Worm (Caenorhabditis elegans) whole organism, mixed stage, embryonic: ENCODE results near the gene sup-35.

ENCODE experiments used
- M03D4.4 ChIP-seq: sonication (generic microtip); optimal IDR thresholded peaks from 2 replicates; lab custom pipeline; 2017; ENCODE audit warnings: mild to moderate bottlenecking, missing genetic modification characterization, missing compliant biosample characterization
- bed-3 ChIP-seq: fragments of 200-800 bp; sonication (Bioruptor generic); optimal IDR thresholded peaks from 3 replicates; lab custom pipeline; 2018; ENCODE audit warnings: mild to moderate bottlenecking, missing genetic modification characterization, moderate library complexity, missing compliant biosample characterization
- blmp-1 ChIP-seq: fragments of 150-350 bp; optimal IDR thresholded peaks from 2 replicates; lab custom pipeline; 2014; ENCODE audit warnings: missing biosample characterization, missing genetic modification characterization
- ceh-39 ChIP-seq: fragments of 150-350 bp; optimal IDR thresholded peaks from 2 replicates; lab custom pipeline; 2014; ENCODE audit warnings: missing biosample characterization, missing genetic modification characterization
- ceh-43 ChIP-seq: fragments of 200-800 bp; sonication (Bioruptor generic); optimal IDR thresholded peaks from 2 replicates; lab custom pipeline; 2018; ENCODE audit warnings: mild to moderate bottlenecking, missing genetic modification characterization, moderate library complexity, missing compliant biosample characterization
- ceh-83 ChIP-seq: fragments of 200-800 bp; sonication (Bioruptor generic); optimal IDR thresholded peaks from 2 replicates; lab custom pipeline; 2018; ENCODE audit warnings: mild to moderate bottlenecking, missing genetic modification characterization, missing compliant biosample characterization
- ces-1 ChIP-seq: fragments of 150-350 bp; optimal IDR thresholded peaks from 2 replicates; lab custom pipeline; 2014; ENCODE audit warnings: missing biosample characterization, missing genetic modification reagents, missing genetic modification characterization
- cnd-1 ChIP-seq: fragments of 200-800 bp; sonication (Bioruptor generic); optimal IDR thresholded peaks from 2 replicates; lab custom pipeline; 2018; ENCODE audit warnings: mild to moderate bottlenecking, missing genetic modification characterization, missing compliant biosample characterization
- drap-1 ChIP-seq: fragments of 200-800 bp; sonication (Bioruptor generic); optimal IDR thresholded peaks from 3 replicates; lab custom pipeline; 2018; ENCODE audit warnings: mild to moderate bottlenecking, missing genetic modification characterization, missing compliant biosample characterization
- elt-1 ChIP-seq: sonication (generic microtip); optimal IDR thresholded peaks from 2 replicates; lab custom pipeline; 2017; ENCODE audit warnings: missing genetic modification characterization, mild to moderate bottlenecking, missing compliant biosample characterization, antibody characterized with exemption, moderate library complexity, borderline replicate concordance; ENCODE audit not compliant: insufficient read depth
- elt-3 ChIP-seq: fragments of 150-350 bp; optimal IDR thresholded peaks from 2 replicates; lab custom pipeline; 2014; ENCODE audit warnings: missing biosample characterization, missing genetic modification characterization
- flh-1 ChIP-seq: fragments of 200-800 bp; sonication (Bioruptor generic); optimal IDR thresholded peaks from 2 replicates; lab custom pipeline; 2018; ENCODE audit warnings: mild to moderate bottlenecking, missing genetic modification characterization, moderate library complexity, missing compliant biosample characterization
- ham-2 ChIP-seq: fragments of 200-800 bp; sonication (Bioruptor generic); optimal IDR thresholded peaks from 2 replicates; lab custom pipeline; 2018; ENCODE audit warnings: mild to moderate bottlenecking, missing genetic modification characterization, missing compliant biosample characterization
- hlh-1 ChIP-seq: fragments of 150-350 bp; optimal IDR thresholded peaks from 2 replicates; lab custom pipeline; 2014; ENCODE audit warnings: missing biosample characterization, missing genetic modification reagents, missing genetic modification characterization
- lin-13 ChIP-seq: fragments of 150-350 bp; optimal IDR thresholded peaks from 2 replicates; lab custom pipeline; 2014; ENCODE audit warnings: missing biosample characterization, missing genetic modification characterization
- lin-32 ChIP-seq: fragments of 200-800 bp; sonication (Bioruptor generic); optimal IDR thresholded peaks from 2 replicates; lab custom pipeline; 2018; ENCODE audit warnings: mild to moderate bottlenecking, missing genetic modification characterization, missing compliant biosample characterization
- lsy-2 ChIP-seq: fragments of 150-350 bp; optimal IDR thresholded peaks from 2 replicates; lab custom pipeline; 2014; ENCODE audit warnings: missing biosample characterization, missing genetic modification characterization
- mab-5 ChIP-seq: fragments of 150-350 bp; optimal IDR thresholded peaks from 2 replicates; lab custom pipeline; 2014; ENCODE audit warnings: missing biosample characterization, missing genetic modification characterization
- mep-1 ChIP-seq: fragments of 150-350 bp; optimal IDR thresholded peaks from 2 replicates; lab custom pipeline; 2017; ENCODE audit warnings: missing biosample characterization, missing genetic modification reagents, missing genetic modification characterization, inconsistent platforms
- mls-2 ChIP-seq: sonication (generic microtip); optimal IDR thresholded peaks from 2 replicates; lab custom pipeline; 2016; ENCODE audit warnings: mild to moderate bottlenecking, missing genetic modification characterization, moderate library complexity, missing compliant biosample characterization
- nhr-12 ChIP-seq: fragments of 150-350 bp; optimal IDR thresholded peaks from 2 replicates; lab custom pipeline; 2014; ENCODE audit warnings: missing biosample characterization, missing genetic modification characterization
- nhr-2 ChIP-seq: fragments of 150-350 bp; optimal IDR thresholded peaks from 2 replicates; lab custom pipeline; 2014; ENCODE audit warnings: missing biosample characterization, missing genetic modification characterization
- nhr-237 ChIP-seq: fragments of 150-350 bp; optimal IDR thresholded peaks from 2 replicates; lab custom pipeline; 2014; ENCODE audit warnings: missing biosample characterization, missing genetic modification characterization
- nhr-28 ChIP-seq: fragments of 150-350 bp; optimal IDR thresholded peaks from 2 replicates; lab custom pipeline; 2014; ENCODE audit warnings: missing biosample characterization, missing genetic modification characterization
- nhr-76 ChIP-seq: sonication (generic microtip); optimal IDR thresholded peaks from 2 replicates; lab custom pipeline; 2017; ENCODE audit warnings: missing biosample characterization, missing genetic modification characterization
- pha-4 ChIP-seq: fragments of 150-350 bp; optimal IDR thresholded peaks from 2 replicates; lab custom pipeline; 2018; ENCODE audit warnings: missing biosample characterization, missing genetic modification reagents, missing genetic modification characterization
- sem-2 ChIP-seq: fragments of 200-800 bp; sonication (Bioruptor generic); optimal IDR thresholded peaks from 2 replicates; lab custom pipeline; 2018; ENCODE audit warnings: mild to moderate bottlenecking, missing genetic modification characterization, missing compliant biosample characterization
- snpc-4 ChIP-seq: fragments of 150-350 bp; optimal IDR thresholded peaks from 2 replicates; lab custom pipeline; 2014; ENCODE audit warnings: missing biosample characterization, missing genetic modification characterization
- sptf-1 ChIP-seq: sonication (generic microtip); optimal IDR thresholded peaks from 2 replicates; lab custom pipeline; 2017; ENCODE audit warnings: mild to moderate bottlenecking, missing genetic modification characterization, moderate library complexity, missing compliant biosample characterization
- tbx-8 ChIP-seq: fragments of 200-800 bp; sonication (Bioruptor generic); optimal IDR thresholded peaks from 2 replicates; lab custom pipeline; 2018; ENCODE audit warnings: mild to moderate bottlenecking, missing genetic modification characterization, moderate library complexity, missing compliant biosample characterization
- unc-120 ChIP-seq: sonication (generic microtip); optimal IDR thresholded peaks from 2 replicates; lab custom pipeline; 2017; ENCODE audit warnings: missing genetic modification characterization, missing compliant biosample characterization; ENCODE audit not compliant: poor library complexity, severe bottlenecking
- unc-39 ChIP-seq: fragments of 150-350 bp; optimal IDR thresholded peaks from 2 replicates; lab custom pipeline; 2014; ENCODE audit warnings: missing biosample characterization, missing genetic modification characterization
- unc-62 ChIP-seq: fragments of 150-350 bp; optimal IDR thresholded peaks from 2 replicates; lab custom pipeline; 2014; ENCODE audit warnings: missing biosample characterization, missing genetic modification reagents, missing genetic modification characterization
- zip-8 ChIP-seq: fragments of 150-350 bp; optimal IDR thresholded peaks from 2 replicates; lab custom pipeline; 2014; ENCODE audit warnings: missing biosample characterization, missing genetic modification characterization
- ztf-11 ChIP-seq: fragments of 150-350 bp; optimal IDR thresholded peaks from 2 replicates; lab custom pipeline; 2014; ENCODE audit warnings: missing biosample characterization, missing genetic modification characterization

sup-35 gene

ce11 chrIII:11119176-11119853 is at the start of gene sup-35, which contains the start of gene Y48A6C.4:
Gene sup-35, minus strand, starts transcription at chrIII:11119226.
Gene Y48A6C.4, plus strand, starts transcription at chrIII:11119803.
- TF ChIP-seq sptf-1 (tag; lab: Kevin White, UChicago) (peak; percentile 75), hlh-1 (tag; lab: Kevin White, UChicago) (peak; percentile 11), nhr-2 (tag; lab: Kevin White, UChicago) (no peak), nhr-237 (tag; lab: Kevin White, UChicago) (peak; percentile 87), unc-120 (peak; percentile 59), ceh-43 (GFP tag; lab: Kevin White, UChicago) (peak; percentile 40), zip-8 (tag; lab: Kevin White, UChicago) (no peak), M03D4.4 (no peak), elt-3 (tag; lab: Kevin White, UChicago) (peak; percentile 12), ceh-39 (peak; percentile 82), drap-1 (GFP tag; lab: Kevin White, UChicago) (peak; percentile 40), pha-4 (no peak), mep-1 (tag; lab: Kevin White, UChicago) (peak; percentile 89), lin-32 (GFP tag; lab: Kevin White, UChicago) (peak; percentile 29), cnd-1 (tag; lab: Kevin White, UChicago) (peak; percentile 26), lsy-2 (tag; lab: Kevin White, UChicago) (peak; percentile 38), mab-5 (tag; lab: Kevin White, UChicago) (no peak), blmp-1 (tag; lab: Kevin White, UChicago) (no peak), ztf-11 (tag; lab: Kevin White, UChicago) (no peak), nhr-76 (tag; lab: Kevin White, UChicago) (no peak), flh-1 (no peak), elt-1 (no peak), snpc-4 (no peak), tbx-8 (GFP tag; lab: Kevin White, UChicago) (peak; percentile 35), nhr-28 (tag; lab: Kevin White, UChicago) (no peak), mls-2 (tag; lab: Kevin White, UChicago) (peak; percentile 66), nhr-12 (no peak), bed-3 (GFP tag; lab: Kevin White, UChicago) (peak; percentile 39), ces-1 (GFP tag; lab: Kevin White, UChicago) (peak; percentile 90), lin-13 (tag; lab: Kevin White, UChicago) (peak; percentile 46), unc-39 (no peak), sem-2 (no peak), ceh-83 (GFP tag; lab: Kevin White, UChicago) (peak; percentile 60), ham-2 (GFP tag; lab: Kevin White, UChicago) (no peak), unc-62 (GFP tag; lab: Kevin White, UChicago) (no peak)

DNA sequence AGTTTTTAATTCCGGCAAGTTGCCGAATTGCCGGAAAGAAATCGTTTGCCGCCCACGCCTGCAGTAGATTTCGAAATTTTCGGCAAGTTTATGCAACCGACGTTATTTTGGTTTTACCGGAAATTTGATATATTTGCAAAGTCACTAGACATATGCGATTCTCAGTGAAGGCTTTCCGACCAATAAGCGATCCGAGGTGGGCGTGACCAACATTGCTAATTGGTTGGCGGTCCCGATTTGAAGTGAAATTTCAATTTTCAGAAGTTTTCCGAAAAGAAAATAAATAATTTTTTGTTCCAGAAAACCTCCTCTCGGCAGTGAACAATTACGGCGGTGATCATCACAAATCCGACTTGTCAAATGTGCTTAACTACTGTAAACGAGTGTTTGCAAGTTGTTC is 38.9 kb upstream of the sup-35 start:
- no peak for TF ChIP-seq zip-8 (tag; lab: Kevin White, UChicago)
- no peak for TF ChIP-seq flh-1
- no peak for TF ChIP-seq tbx-8 (GFP tag; lab: Kevin White, UChicago)

- TF ChIP-seq unc-120 = no peak
- TF ChIP-seq lin-32 (GFP tag; lab: Kevin White, UChicago) = no peak
- TF ChIP-seq tbx-8 (GFP tag; lab: Kevin White, UChicago) = no peak
- TF ChIP-seq cnd-1 (tag; lab: Kevin White, UChicago) = no peak
- TF ChIP-seq pha-4 = no peak
- TF ChIP-seq nhr-12 = no peak
- no peak for TF ChIP-seq elt-1
- no peak for TF ChIP-seq snpc-4
- TF ChIP-seq ces-1 (GFP tag; lab: Kevin White, UChicago) = no peak
- no peak for TF ChIP-seq hlh-1 (tag; lab: Kevin White, UChicago)
- no peak for TF ChIP-seq zip-8 (tag; lab: Kevin White, UChicago)
- no peak for TF ChIP-seq M03D4.4
- no peak for TF ChIP-seq drap-1 (GFP tag; lab: Kevin White, UChicago)
- no peak for TF ChIP-seq lin-13 (tag; lab: Kevin White, UChicago)
- no peak for TF ChIP-seq unc-39
Measured at ce11 chrIII:11157099-11157498, 38.1 kb upstream of the sup-35 start, which contains the start of gene Y47D3A.31. Gene Y47D3A.31, minus strand, starts transcription at chrIII:11157199.
